Worm (Caenorhabditis elegans): ENCODE data around the gene srz-54.

- TF ChIP-seq snpc-4 (tag; optimal IDR thresholded peaks at IDR 0.05) (no peak), ceh-43 (GFP tag; optimal IDR thresholded peaks at IDR 0.05) (no peak), blmp-1 (tag; optimal IDR thresholded peaks at IDR 0.05) (no peak), ceh-83 (GFP tag; optimal IDR thresholded peaks at IDR 0.05) (no peak)
These were observed 36.3 kb downstream of the srz-54 start, which contains the start of gene srh-97 for ce11 chrV:17016787-17017186.

Measured in whole organism, mixed stage, embryonic.